Fruit fly (Drosophila melanogaster) whole organism, prepupa: ENCODE data around the gene OXA1L.
A peak's percentile ranks its signal among the peaks of the same experiment; 100 is the strongest.

Source experiments
- CG15336 ChIP-seq: fragments of 200-800 bp; sonication (Bioruptor generic); IDR thresholded peaks from 2 replicates; pipeline ENCODE4 v1.3.6; 2022; ENCODE audit warnings: missing biosample characterization, missing genetic modification characterization
- CG6854 ChIP-seq: fragments of 200-800 bp; sonication (Bioruptor generic); optimal IDR thresholded peaks from 2 replicates; lab custom pipeline; 2017; ENCODE audit warnings: missing biosample characterization, mild to moderate bottlenecking, missing genetic modification characterization
- Eip78C ChIP-seq: fragments of 200-800 bp; sonication (Bioruptor generic); peaks from one replicate; lab custom pipeline; 2016; ENCODE audit warnings: missing biosample characterization, missing genetic modification characterization
- Eip93F ChIP-seq: fragments of 200-800 bp; sonication (Bioruptor generic); optimal IDR thresholded peaks from 2 replicates; lab custom pipeline; 2016; ENCODE audit warnings: missing biosample characterization, mild to moderate bottlenecking, missing genetic modification characterization
- Hr39 ChIP-seq: fragments of 200-800 bp; sonication (Bioruptor generic); optimal IDR thresholded peaks from 2 replicates; lab custom pipeline; 2016; ENCODE audit warnings: missing biosample characterization, missing genetic modification characterization
- Sox102F ChIP-seq: fragments of 200-800 bp; sonication (Bioruptor generic); optimal IDR thresholded peaks from 2 replicates; lab custom pipeline; 2016; ENCODE audit warnings: missing biosample characterization, mild to moderate bottlenecking, missing genetic modification characterization
- achi ChIP-seq: fragments of 200-800 bp; sonication (Bioruptor generic); optimal IDR thresholded peaks from 3 replicates; lab custom pipeline; 2016; ENCODE audit warnings: missing biosample characterization, missing genetic modification characterization
- dac ChIP-seq: fragments of 200-800 bp; sonication (Bioruptor generic); optimal IDR thresholded peaks from 2 replicates; lab custom pipeline; 2017; ENCODE audit warnings: missing biosample characterization, mild to moderate bottlenecking, missing genetic modification characterization
- net ChIP-seq: fragments of 200-800 bp; sonication (Bioruptor generic); optimal IDR thresholded peaks from 3 replicates; lab custom pipeline; 2016; ENCODE audit warnings: missing biosample characterization, missing genetic modification characterization
- topi ChIP-seq: fragments of 200-800 bp; sonication (Bioruptor generic); optimal IDR thresholded peaks from 3 replicates; lab custom pipeline; 2016; ENCODE audit warnings: missing biosample characterization, missing genetic modification characterization

DNA sequence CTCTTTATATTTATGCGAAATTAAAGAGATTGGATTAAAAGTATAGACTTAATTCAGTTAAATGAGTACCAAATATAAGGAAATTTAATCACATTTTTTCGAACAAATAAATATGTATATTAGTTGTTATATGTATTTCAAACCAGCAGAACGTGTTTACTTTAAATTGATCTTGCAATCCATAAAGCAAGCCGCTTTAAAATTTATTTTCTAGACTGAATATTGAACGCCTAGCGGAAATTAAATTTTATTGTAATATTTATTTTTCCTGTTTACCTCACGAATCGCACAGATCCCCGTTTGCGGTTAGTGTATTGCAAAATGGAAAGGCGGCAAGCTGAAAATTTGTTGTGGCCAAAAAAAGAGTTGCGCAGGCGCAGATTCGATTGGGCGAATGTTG is 41.1 kb upstream of the OXA1L start:
- TF ChIP-seq Hr39 (GFP tag; lab: Kevin White, UChicago) (no peak), dac (GFP tag; lab: Kevin White, UChicago) (no peak), topi (GFP tag; lab: Kevin White, UChicago) (peak; percentile 10), achi (GFP tag; lab: Kevin White, UChicago) (no peak), Eip78C (GFP tag; lab: Kevin White, UChicago) (peak; percentile 82), CG6854 (GFP tag; lab: Kevin White, UChicago) (no peak), Eip93F (GFP tag; lab: Kevin White, UChicago) (no peak), Sox102F (peak; percentile 6), net (no peak), CG15336 (no peak)
